Worm (Caenorhabditis elegans) whole organism, L2 larva: Measurements from ENCODE around the gene haf-3.

Experiments
- ama-1 ChIP-seq: fragments of 150-350 bp; optimal IDR thresholded peaks from 2 replicates; lab custom pipeline; 2018; ENCODE audit warnings: inconsistent platforms
- elt-3 ChIP-seq: sonication (generic microtip); optimal IDR thresholded peaks from 2 replicates; lab custom pipeline; 2017; ENCODE audit warnings: missing biosample characterization, missing genetic modification characterization
- fos-1 ChIP-seq: fragments of 150-350 bp; optimal IDR thresholded peaks from 2 replicates; lab custom pipeline; 2014; ENCODE audit warnings: missing biosample characterization, missing genetic modification characterization
- lin-39 ChIP-seq: fragments of 150-350 bp; optimal IDR thresholded peaks from 2 replicates; lab custom pipeline; 2014; ENCODE audit warnings: missing biosample characterization, missing genetic modification reagents, missing genetic modification characterization
- nhr-11 ChIP-seq: fragments of 150-350 bp; optimal IDR thresholded peaks from 2 replicates; lab custom pipeline; 2014; ENCODE audit warnings: missing biosample characterization, missing genetic modification characterization
- nhr-12 ChIP-seq: fragments of 150-350 bp; optimal IDR thresholded peaks from 2 replicates; lab custom pipeline; 2014; ENCODE audit warnings: missing biosample characterization, missing genetic modification characterization
- nhr-237 ChIP-seq: fragments of 150-350 bp; optimal IDR thresholded peaks from 2 replicates; lab custom pipeline; 2014; ENCODE audit warnings: missing biosample characterization, missing genetic modification characterization
- nhr-6 ChIP-seq: fragments of 150-350 bp; optimal IDR thresholded peaks from 2 replicates; lab custom pipeline; 2014; ENCODE audit warnings: missing biosample characterization, missing genetic modification characterization

DNA sequence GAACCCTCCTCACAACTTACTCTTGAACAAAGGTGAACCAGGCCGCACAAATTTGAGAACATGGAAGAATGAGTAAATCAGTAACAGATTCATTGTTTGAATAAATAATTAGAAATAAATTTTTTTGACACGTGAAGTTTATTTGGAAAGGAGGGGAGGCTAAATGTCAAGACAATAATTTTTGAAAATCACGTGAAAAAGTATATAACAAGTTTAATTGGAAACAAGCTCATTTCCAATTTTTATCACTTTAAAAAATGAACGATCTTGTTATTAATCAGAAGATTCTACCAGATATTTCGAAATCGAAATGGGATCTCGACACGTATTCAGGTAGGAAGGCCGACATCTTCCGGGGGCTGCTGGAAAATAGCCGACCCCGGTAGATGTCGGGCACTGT, 39.4 kb downstream of the haf-3 start, which contains the start of the genes irld-57 and sfxn-1.3:
- TF ChIP-seq lin-39 (tag; lab: Kevin White, UChicago): no peak
- no peak for TF ChIP-seq fos-1 (tag; lab: Kevin White, UChicago)
- TF ChIP-seq nhr-6: no peak
- TF ChIP-seq nhr-11 (tag; lab: Kevin White, UChicago): no peak
- no peak for TF ChIP-seq ama-1
- TF ChIP-seq nhr-237 (tag; lab: Kevin White, UChicago): no peak
- TF ChIP-seq elt-3: no peak
- TF ChIP-seq nhr-12: no peak
